Worm (Caenorhabditis elegans) whole organism, L4 larva: ENCODE data around the gene B0294.3.

Experiments
- ceh-20 ChIP-seq: fragments of 200-800 bp; sonication (Bioruptor generic); IDR thresholded peaks from 2 replicates; pipeline ENCODE4 v1.3.6; 2022; ENCODE audit warnings: missing genetic modification reagents, missing genetic modification characterization, missing compliant biosample characterization
- ceh-28 ChIP-seq: fragments of 150-350 bp; optimal IDR thresholded peaks from 2 replicates; lab custom pipeline; 2014; ENCODE audit warnings: missing biosample characterization, missing genetic modification reagents, missing genetic modification characterization
- ctbp-1 ChIP-seq: fragments of 200-800 bp; sonication (Bioruptor generic); IDR thresholded peaks from 2 replicates; pipeline ENCODE4 v1.3.6; 2022; ENCODE audit warnings: missing genetic modification reagents, missing genetic modification characterization, missing compliant biosample characterization
- dmd-6 ChIP-seq: fragments of 200-800 bp; sonication (Bioruptor generic); IDR thresholded peaks from 2 replicates; pipeline ENCODE4 v1.3.6; 2022; ENCODE audit warnings: missing genetic modification reagents, missing genetic modification characterization, missing compliant biosample characterization
- duxl-1 ChIP-seq: sonication (generic microtip); optimal IDR thresholded peaks from 2 replicates; lab custom pipeline; 2016; ENCODE audit warnings: mild to moderate bottlenecking, missing genetic modification characterization, moderate library complexity, missing compliant biosample characterization; ENCODE audit not compliant: poor library complexity
- jun-1 ChIP-seq: fragments of 150-350 bp; optimal IDR thresholded peaks from 2 replicates; lab custom pipeline; 2014; ENCODE audit warnings: missing biosample characterization, missing genetic modification reagents, missing genetic modification characterization
- lim-7 ChIP-seq: fragments of 200-800 bp; sonication (Bioruptor generic); IDR thresholded peaks from 2 replicates; pipeline ENCODE4 v1.3.6; 2022; ENCODE audit warnings: missing genetic modification characterization, missing compliant biosample characterization
- lin-13 ChIP-seq: fragments of 150-350 bp; optimal IDR thresholded peaks from 2 replicates; lab custom pipeline; 2014; ENCODE audit warnings: missing biosample characterization, missing genetic modification reagents, missing genetic modification characterization
- lir-3 ChIP-seq: sonication (generic microtip); optimal IDR thresholded peaks from 2 replicates; lab custom pipeline; 2016; ENCODE audit warnings: mild to moderate bottlenecking, missing genetic modification characterization, missing compliant biosample characterization
- mdl-1 ChIP-seq, 2 experiments: fragments of 150-350 bp in 1 of 2; sonication (generic microtip) in 1 of 2; optimal IDR thresholded peaks; 2 replicates each; lab custom pipeline; 2014 to 2017; ENCODE audit warnings: missing biosample characterization in 2 of 2, missing genetic modification characterization in 2 of 2
- mes-2 ChIP-seq: sonication (generic microtip); optimal IDR thresholded peaks from 2 replicates; lab custom pipeline; 2016; ENCODE audit warnings: missing genotype, mild to moderate bottlenecking, missing genetic modification characterization, missing compliant biosample characterization; ENCODE audit not compliant: poor library complexity, severe bottlenecking
- nhr-11 ChIP-seq: fragments of 150-350 bp; optimal IDR thresholded peaks from 2 replicates; lab custom pipeline; 2014; ENCODE audit warnings: missing biosample characterization, missing genetic modification characterization
- nhr-111 ChIP-seq: fragments of 200-800 bp; sonication (Bioruptor generic); optimal IDR thresholded peaks from 2 replicates; lab custom pipeline; 2018; ENCODE audit warnings: mild to moderate bottlenecking, missing genetic modification characterization, missing compliant biosample characterization
- nhr-237 ChIP-seq: sonication (generic microtip); optimal IDR thresholded peaks from 2 replicates; lab custom pipeline; 2017; ENCODE audit warnings: missing biosample characterization, missing genetic modification characterization
- nhr-42 ChIP-seq: fragments of 200-800 bp; sonication (Bioruptor generic); IDR thresholded peaks from 2 replicates; pipeline ENCODE4 v1.3.6; 2022; ENCODE audit warnings: missing genetic modification characterization, missing compliant biosample characterization
- snpc-1.2 ChIP-seq: fragments of 200-800 bp; sonication (Bioruptor generic); IDR thresholded peaks from 2 replicates; pipeline ENCODE4 v1.3.6; 2022; ENCODE audit warnings: missing genetic modification reagents, missing genetic modification characterization, missing compliant biosample characterization
- vab-7 ChIP-seq: fragments of 200-800 bp; sonication (Bioruptor generic); IDR thresholded peaks from 2 replicates; pipeline ENCODE4 v1.3.6; 2022; ENCODE audit warnings: missing genetic modification reagents, missing genetic modification characterization, missing compliant biosample characterization
- zfp-3 ChIP-seq: fragments of 200-800 bp; sonication (Bioruptor generic); conservative IDR thresholded peaks from 2 replicates; pipeline ENCODE4 v1.3.6; 2022; ENCODE audit warnings: missing genetic modification reagents, missing genetic modification characterization, missing compliant biosample characterization

B0294.3 gene

ce11 chrX:1939248-1939647 is 47.3 kb downstream of the B0294.3 start:
- TF ChIP-seq lin-13 (GFP tag; lab: Kevin White, UChicago) (peak; percentile 1), duxl-1 (tag; lab: Kevin White, UChicago) (peak; percentile 54), ceh-20 (GFP tag; lab: Robert Waterston, UW) (no peak), nhr-111 (GFP tag; lab: Kevin White, UChicago) (no peak), mdl-1 (tag; optimal IDR thresholded peaks at IDR 0.05; lab: Kevin White, UChicago) (no peak), jun-1 (tag; lab: Kevin White, UChicago) (no peak), nhr-237 (no peak)

- TF ChIP-seq lir-3 (tag; lab: Kevin White, UChicago), result no peak
- TF ChIP-seq nhr-111 (GFP tag; lab: Kevin White, UChicago), result no peak
- TF ChIP-seq snpc-1.2, result no peak
- TF ChIP-seq vab-7 (GFP tag; lab: Robert Waterston, UW), result no peak
- TF ChIP-seq ctbp-1 (GFP tag; lab: Robert Waterston, UW), result no peak
- no peak for TF ChIP-seq mes-2 (tag; lab: Kevin White, UChicago)
- TF ChIP-seq nhr-11 (tag; lab: Kevin White, UChicago), result no peak
- no peak for TF ChIP-seq zfp-3 (GFP tag; lab: Robert Waterston, UW)
- TF ChIP-seq dmd-6 (GFP tag; lab: Robert Waterston, UW), result no peak
- TF ChIP-seq nhr-42 (GFP tag; lab: Robert Waterston, UW), result no peak
- TF ChIP-seq lim-7 (GFP tag; lab: Robert Waterston, UW), result no peak
- no peak for TF ChIP-seq ceh-28 (tag; lab: Kevin White, UChicago)
Observed at ce11 chrX:1939887-1940286, 47.9 kb downstream of the B0294.3 start, which contains the start of gene Y59E1A.4. Y59E1A.4 (minus strand) TSS chrX:1939987.
